Worm (Caenorhabditis elegans) whole organism, mixed stage, embryonic: ENCODE results near the gene T21H3.1.
A peak's percentile ranks its signal among the peaks of the same experiment; 100 is the strongest.

Experiments
- M03D4.4 ChIP-seq: sonication (generic microtip); optimal IDR thresholded peaks from 2 replicates; lab custom pipeline; 2017; ENCODE audit warnings: mild to moderate bottlenecking, missing genetic modification characterization, missing compliant biosample characterization
- bed-3 ChIP-seq: fragments of 200-800 bp; sonication (Bioruptor generic); optimal IDR thresholded peaks from 3 replicates; lab custom pipeline; 2018; ENCODE audit warnings: mild to moderate bottlenecking, missing genetic modification characterization, moderate library complexity, missing compliant biosample characterization
- blmp-1 ChIP-seq: fragments of 150-350 bp; optimal IDR thresholded peaks from 2 replicates; lab custom pipeline; 2014; ENCODE audit warnings: missing biosample characterization, missing genetic modification characterization
- ceh-39 ChIP-seq: fragments of 150-350 bp; optimal IDR thresholded peaks from 2 replicates; lab custom pipeline; 2014; ENCODE audit warnings: missing biosample characterization, missing genetic modification characterization
- ceh-43 ChIP-seq: fragments of 200-800 bp; sonication (Bioruptor generic); optimal IDR thresholded peaks from 2 replicates; lab custom pipeline; 2018; ENCODE audit warnings: mild to moderate bottlenecking, missing genetic modification characterization, moderate library complexity, missing compliant biosample characterization
- ceh-83 ChIP-seq: fragments of 200-800 bp; sonication (Bioruptor generic); optimal IDR thresholded peaks from 2 replicates; lab custom pipeline; 2018; ENCODE audit warnings: mild to moderate bottlenecking, missing genetic modification characterization, missing compliant biosample characterization
- ces-1 ChIP-seq: fragments of 150-350 bp; optimal IDR thresholded peaks from 2 replicates; lab custom pipeline; 2014; ENCODE audit warnings: missing biosample characterization, missing genetic modification reagents, missing genetic modification characterization
- cnd-1 ChIP-seq: fragments of 200-800 bp; sonication (Bioruptor generic); optimal IDR thresholded peaks from 2 replicates; lab custom pipeline; 2018; ENCODE audit warnings: mild to moderate bottlenecking, missing genetic modification characterization, missing compliant biosample characterization
- drap-1 ChIP-seq: fragments of 200-800 bp; sonication (Bioruptor generic); optimal IDR thresholded peaks from 3 replicates; lab custom pipeline; 2018; ENCODE audit warnings: mild to moderate bottlenecking, missing genetic modification characterization, missing compliant biosample characterization
- elt-1 ChIP-seq: sonication (generic microtip); optimal IDR thresholded peaks from 2 replicates; lab custom pipeline; 2017; ENCODE audit warnings: missing genetic modification characterization, mild to moderate bottlenecking, missing compliant biosample characterization, antibody characterized with exemption, moderate library complexity, borderline replicate concordance; ENCODE audit not compliant: insufficient read depth
- flh-1 ChIP-seq: fragments of 200-800 bp; sonication (Bioruptor generic); optimal IDR thresholded peaks from 2 replicates; lab custom pipeline; 2018; ENCODE audit warnings: mild to moderate bottlenecking, missing genetic modification characterization, moderate library complexity, missing compliant biosample characterization
- ham-2 ChIP-seq: fragments of 200-800 bp; sonication (Bioruptor generic); optimal IDR thresholded peaks from 2 replicates; lab custom pipeline; 2018; ENCODE audit warnings: mild to moderate bottlenecking, missing genetic modification characterization, missing compliant biosample characterization
- hlh-1 ChIP-seq: fragments of 150-350 bp; optimal IDR thresholded peaks from 2 replicates; lab custom pipeline; 2014; ENCODE audit warnings: missing biosample characterization, missing genetic modification reagents, missing genetic modification characterization
- lin-13 ChIP-seq: fragments of 150-350 bp; optimal IDR thresholded peaks from 2 replicates; lab custom pipeline; 2014; ENCODE audit warnings: missing biosample characterization, missing genetic modification characterization
- lin-32 ChIP-seq: fragments of 200-800 bp; sonication (Bioruptor generic); optimal IDR thresholded peaks from 2 replicates; lab custom pipeline; 2018; ENCODE audit warnings: mild to moderate bottlenecking, missing genetic modification characterization, missing compliant biosample characterization
- lsy-2 ChIP-seq: fragments of 150-350 bp; optimal IDR thresholded peaks from 2 replicates; lab custom pipeline; 2014; ENCODE audit warnings: missing biosample characterization, missing genetic modification characterization
- mab-5 ChIP-seq: fragments of 150-350 bp; optimal IDR thresholded peaks from 2 replicates; lab custom pipeline; 2014; ENCODE audit warnings: missing biosample characterization, missing genetic modification characterization
- mep-1 ChIP-seq: fragments of 150-350 bp; optimal IDR thresholded peaks from 2 replicates; lab custom pipeline; 2017; ENCODE audit warnings: missing biosample characterization, missing genetic modification reagents, missing genetic modification characterization, inconsistent platforms
- mls-2 ChIP-seq: sonication (generic microtip); optimal IDR thresholded peaks from 2 replicates; lab custom pipeline; 2016; ENCODE audit warnings: mild to moderate bottlenecking, missing genetic modification characterization, moderate library complexity, missing compliant biosample characterization
- nhr-2 ChIP-seq: fragments of 150-350 bp; optimal IDR thresholded peaks from 2 replicates; lab custom pipeline; 2014; ENCODE audit warnings: missing biosample characterization, missing genetic modification characterization
- nhr-237 ChIP-seq: fragments of 150-350 bp; optimal IDR thresholded peaks from 2 replicates; lab custom pipeline; 2014; ENCODE audit warnings: missing biosample characterization, missing genetic modification characterization
- nhr-28 ChIP-seq: fragments of 150-350 bp; optimal IDR thresholded peaks from 2 replicates; lab custom pipeline; 2014; ENCODE audit warnings: missing biosample characterization, missing genetic modification characterization
- nhr-76 ChIP-seq: sonication (generic microtip); optimal IDR thresholded peaks from 2 replicates; lab custom pipeline; 2017; ENCODE audit warnings: missing biosample characterization, missing genetic modification characterization
- sem-2 ChIP-seq: fragments of 200-800 bp; sonication (Bioruptor generic); optimal IDR thresholded peaks from 2 replicates; lab custom pipeline; 2018; ENCODE audit warnings: mild to moderate bottlenecking, missing genetic modification characterization, missing compliant biosample characterization
- sptf-1 ChIP-seq: sonication (generic microtip); optimal IDR thresholded peaks from 2 replicates; lab custom pipeline; 2017; ENCODE audit warnings: mild to moderate bottlenecking, missing genetic modification characterization, moderate library complexity, missing compliant biosample characterization
- tbx-8 ChIP-seq: fragments of 200-800 bp; sonication (Bioruptor generic); optimal IDR thresholded peaks from 2 replicates; lab custom pipeline; 2018; ENCODE audit warnings: mild to moderate bottlenecking, missing genetic modification characterization, moderate library complexity, missing compliant biosample characterization
- unc-120 ChIP-seq: sonication (generic microtip); optimal IDR thresholded peaks from 2 replicates; lab custom pipeline; 2017; ENCODE audit warnings: missing genetic modification characterization, missing compliant biosample characterization; ENCODE audit not compliant: poor library complexity, severe bottlenecking
- unc-39 ChIP-seq: fragments of 150-350 bp; optimal IDR thresholded peaks from 2 replicates; lab custom pipeline; 2014; ENCODE audit warnings: missing biosample characterization, missing genetic modification characterization
- unc-62 ChIP-seq: fragments of 150-350 bp; optimal IDR thresholded peaks from 2 replicates; lab custom pipeline; 2014; ENCODE audit warnings: missing biosample characterization, missing genetic modification reagents, missing genetic modification characterization
- zip-8 ChIP-seq: fragments of 150-350 bp; optimal IDR thresholded peaks from 2 replicates; lab custom pipeline; 2014; ENCODE audit warnings: missing biosample characterization, missing genetic modification characterization
- ztf-11 ChIP-seq: fragments of 150-350 bp; optimal IDR thresholded peaks from 2 replicates; lab custom pipeline; 2014; ENCODE audit warnings: missing biosample characterization, missing genetic modification characterization

T21H3.1 gene

DNA sequence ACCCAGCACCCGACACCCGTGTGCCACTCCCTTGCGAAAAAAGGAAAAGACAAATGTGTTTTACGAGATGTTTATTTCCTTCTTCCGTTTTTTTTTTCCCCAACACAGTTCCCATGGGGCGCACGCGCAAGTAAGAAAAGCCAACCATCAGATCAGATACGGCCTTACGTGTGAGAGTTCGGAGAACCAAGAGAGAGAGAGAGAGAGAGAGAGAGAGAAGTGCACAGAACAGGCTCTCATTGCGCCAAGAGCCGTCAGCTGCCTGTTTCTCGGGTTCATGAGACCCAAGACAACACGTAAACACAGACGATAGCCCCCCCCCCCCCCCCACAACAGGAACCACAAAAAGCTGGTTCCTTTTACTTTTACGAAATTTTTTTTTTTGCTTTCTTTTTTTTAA, 24.7 kb upstream of the T21H3.1 start:
- TF ChIP-seq nhr-28 (tag; lab: Kevin White, UChicago) (no peak), lin-32 (GFP tag; lab: Kevin White, UChicago) (no peak), cnd-1 (tag; lab: Kevin White, UChicago) (no peak), hlh-1 (tag; lab: Kevin White, UChicago) (peak; percentile 68)

DNA sequence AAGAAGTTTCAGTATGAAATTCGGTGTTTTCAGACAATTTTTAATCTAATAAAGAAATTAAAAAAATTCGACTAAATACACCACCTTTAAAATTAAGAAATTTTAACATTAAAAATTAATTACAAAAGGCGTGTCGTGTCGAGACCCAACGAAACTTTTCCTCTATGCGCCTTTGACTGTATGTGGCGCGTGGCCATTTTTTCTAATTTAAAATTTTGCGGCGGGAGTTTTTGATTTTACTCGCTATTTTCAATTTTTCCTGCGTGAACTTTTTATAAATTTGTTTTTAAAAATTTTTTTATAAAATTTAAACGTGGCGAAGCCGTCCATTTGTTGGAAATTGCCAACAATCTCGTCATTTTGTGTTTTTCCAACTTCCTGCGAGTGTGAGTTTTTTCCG, 23.8 kb upstream of the T21H3.1 start:
- no peak for TF ChIP-seq drap-1 (GFP tag; lab: Kevin White, UChicago)
- no peak for TF ChIP-seq nhr-2 (tag; lab: Kevin White, UChicago)
- TF ChIP-seq nhr-237 (tag; lab: Kevin White, UChicago): no peak
- no peak for TF ChIP-seq lin-32 (GFP tag; lab: Kevin White, UChicago)
- no peak for TF ChIP-seq zip-8 (tag; lab: Kevin White, UChicago)
- no peak for TF ChIP-seq bed-3 (GFP tag; lab: Kevin White, UChicago)

DNA sequence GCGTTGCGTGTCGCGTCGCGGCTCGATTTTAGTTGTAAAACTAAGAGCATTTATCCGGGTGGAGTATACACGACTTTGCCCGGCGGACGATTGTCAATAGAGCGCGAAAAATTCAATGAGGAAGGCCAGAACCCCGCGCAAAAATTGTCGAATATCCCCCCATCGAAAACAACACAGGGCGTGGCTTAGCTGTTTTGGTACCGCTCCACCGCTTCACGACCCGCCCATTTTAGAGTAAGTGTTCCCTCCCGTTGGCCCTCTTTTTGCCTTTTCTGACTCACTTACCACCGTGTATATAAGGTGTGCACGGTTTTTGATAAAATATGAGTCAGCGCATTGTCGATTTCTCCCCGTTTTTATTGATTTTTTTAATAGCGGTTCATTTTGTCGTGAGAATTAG, 23.1 kb upstream of the T21H3.1 start:
- TF ChIP-seq nhr-76 (no peak), nhr-237 (tag; lab: Kevin White, UChicago) (no peak), elt-1 (tag; lab: Kevin White, UChicago) (no peak), tbx-8 (GFP tag; lab: Kevin White, UChicago) (no peak), ztf-11 (no peak), mls-2 (tag; lab: Kevin White, UChicago) (no peak), sem-2 (GFP tag; lab: Kevin White, UChicago) (no peak), ham-2 (GFP tag; lab: Kevin White, UChicago) (no peak), unc-120 (tag; lab: Kevin White, UChicago) (no peak), ces-1 (no peak), ceh-43 (GFP tag; lab: Kevin White, UChicago) (no peak), mab-5 (no peak), unc-39 (tag; lab: Kevin White, UChicago) (no peak)

DNA sequence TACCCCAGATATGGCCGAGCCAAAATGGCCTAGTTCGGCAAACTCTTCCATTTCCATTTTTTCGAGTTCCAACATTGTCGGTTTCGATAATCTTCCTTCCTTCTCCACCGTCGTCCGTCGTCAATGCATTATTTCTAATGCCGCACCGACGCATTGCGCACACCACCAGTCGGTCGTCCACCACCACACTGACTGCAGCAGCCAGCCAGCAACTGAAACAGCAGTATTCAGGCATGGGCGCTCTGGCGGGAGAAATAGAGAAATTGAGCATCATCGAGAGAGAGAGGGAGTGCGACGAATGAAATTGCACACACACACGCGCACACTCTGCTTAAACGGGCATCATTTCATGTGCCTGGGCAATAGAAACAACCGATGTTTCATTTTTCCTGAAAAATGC, 22.6 kb upstream of the T21H3.1 start:
- no peak for TF ChIP-seq unc-39 (tag; lab: Kevin White, UChicago)
- TF ChIP-seq ces-1: peak; percentile 51
- TF ChIP-seq lsy-2 (tag; lab: Kevin White, UChicago): no peak
- TF ChIP-seq unc-120 (tag; lab: Kevin White, UChicago): peak; percentile 59
- no peak for TF ChIP-seq lin-13 (tag; lab: Kevin White, UChicago)
- no peak for TF ChIP-seq flh-1 (GFP tag; lab: Kevin White, UChicago)
- no peak for TF ChIP-seq nhr-2 (tag; lab: Kevin White, UChicago)
- TF ChIP-seq lin-32 (GFP tag; lab: Kevin White, UChicago): no peak
- no peak for TF ChIP-seq ceh-83 (GFP tag; lab: Kevin White, UChicago)
- TF ChIP-seq ceh-39 (tag; lab: Kevin White, UChicago): no peak
- TF ChIP-seq unc-62 (GFP tag; lab: Kevin White, UChicago): no peak
- no peak for TF ChIP-seq mep-1 (tag; lab: Kevin White, UChicago)
- TF ChIP-seq hlh-1 (tag; lab: Kevin White, UChicago): peak; percentile 24
- no peak for TF ChIP-seq zip-8 (tag; lab: Kevin White, UChicago)
- peak; percentile 3 for TF ChIP-seq M03D4.4 (tag; lab: Kevin White, UChicago)
- no peak for TF ChIP-seq nhr-237 (tag; lab: Kevin White, UChicago)
- peak; percentile 21 for TF ChIP-seq mls-2 (tag; lab: Kevin White, UChicago)
- TF ChIP-seq sptf-1: peak; percentile 29
- TF ChIP-seq blmp-1: no peak
- no peak for TF ChIP-seq ham-2 (GFP tag; lab: Kevin White, UChicago)
